Fruit fly (Drosophila melanogaster) whole organism, embryonic: Measurements from ENCODE around the gene Klp10A.
A peak's percentile ranks its signal among the peaks of the same experiment; 100 is the strongest.

ENCODE experiments used
- Ada2b ChIP-seq: fragments of 200-800 bp; sonication (Bioruptor generic); IDR thresholded peaks from 2 replicates; pipeline ENCODE4 v1.3.6; 2022; ENCODE audit warnings: missing biosample characterization, missing genetic modification characterization
- Asciz ChIP-seq: fragments of 200-800 bp; sonication (Bioruptor generic); optimal IDR thresholded peaks from 2 replicates; lab custom pipeline; 2017; ENCODE audit warnings: missing biosample characterization, mild to moderate bottlenecking, missing genetic modification characterization, missing genetic modification reagents
- BEAF-32 ChIP-seq: fragments of 200-800 bp; sonication (Bioruptor generic); optimal IDR thresholded peaks from 3 replicates; lab custom pipeline; 2017; ENCODE audit warnings: missing biosample characterization, missing genetic modification characterization, mild to moderate bottlenecking, moderate library complexity, missing genetic modification reagents
- CG10267 ChIP-seq: fragments of 200-800 bp; sonication (Bioruptor generic); optimal IDR thresholded peaks from 2 replicates; lab custom pipeline; 2018; ENCODE audit warnings: missing biosample characterization, mild to moderate bottlenecking, missing genetic modification characterization, moderate library complexity
- CG11085 ChIP-seq: fragments of 200-800 bp; sonication (Bioruptor generic); IDR thresholded peaks from 2 replicates; pipeline ENCODE4 v1.3.6; 2022; ENCODE audit warnings: missing biosample characterization, missing genetic modification characterization
- CG1233 ChIP-seq: fragments of 200-800 bp; sonication (Bioruptor generic); optimal IDR thresholded peaks from 4 replicates; lab custom pipeline; 2018; ENCODE audit warnings: missing biosample characterization, mild to moderate bottlenecking, missing genetic modification characterization
- CG13624 ChIP-seq: fragments of 200-800 bp; sonication (Bioruptor generic); optimal IDR thresholded peaks from 2 replicates; lab custom pipeline; 2016; ENCODE audit warnings: missing biosample characterization, missing genetic modification characterization
- CG13775 ChIP-seq: fragments of 200-800 bp; sonication (Bioruptor generic); optimal IDR thresholded peaks from 3 replicates; lab custom pipeline; 2017; ENCODE audit warnings: missing biosample characterization, mild to moderate bottlenecking, missing genetic modification characterization
- CG15514 ChIP-seq: fragments of 200-800 bp; sonication (Bioruptor generic); optimal IDR thresholded peaks from 3 replicates; lab custom pipeline; 2017; ENCODE audit warnings: missing biosample characterization, missing genetic modification characterization, mild to moderate bottlenecking, moderate library complexity, missing genetic modification reagents
- CG15696 ChIP-seq: fragments of 200-800 bp; sonication (Bioruptor generic); optimal IDR thresholded peaks from 2 replicates; lab custom pipeline; 2019; ENCODE audit warnings: missing biosample characterization, mild to moderate bottlenecking, missing genetic modification characterization, moderate library complexity
- CG1602 ChIP-seq: fragments of 200-800 bp; sonication (Bioruptor generic); optimal IDR thresholded peaks from 3 replicates; lab custom pipeline; 2016; ENCODE audit warnings: missing biosample characterization, missing genetic modification characterization
- CG1647 ChIP-seq: fragments of 200-800 bp; sonication (Bioruptor generic); optimal IDR thresholded peaks from 3 replicates; lab custom pipeline; 2016; ENCODE audit warnings: missing biosample characterization, missing genetic modification characterization
- CG16863 ChIP-seq: fragments of 200-800 bp; sonication (Bioruptor generic); optimal IDR thresholded peaks from 3 replicates; lab custom pipeline; 2016; ENCODE audit warnings: missing biosample characterization, missing genetic modification characterization
- CG17328 ChIP-seq: fragments of 200-800 bp; sonication (Bioruptor generic); IDR thresholded peaks from 2 replicates; pipeline ENCODE4 v1.3.6; 2022; ENCODE audit warnings: missing biosample characterization, missing genetic modification characterization
- CG2120 ChIP-seq: fragments of 200-800 bp; sonication (Bioruptor generic); optimal IDR thresholded peaks from 3 replicates; lab custom pipeline; 2016; ENCODE audit warnings: missing biosample characterization, missing genetic modification characterization
- CG2889 ChIP-seq: fragments of 200-800 bp; sonication (Bioruptor generic); IDR thresholded peaks from 3 replicates; pipeline ENCODE4 v1.3.6; 2022; ENCODE audit warnings: missing biosample characterization, missing genetic modification characterization
- CG32767 ChIP-seq: fragments of 200-800 bp; sonication (Bioruptor generic); IDR thresholded peaks from 2 replicates; pipeline ENCODE4 v1.3.6; 2022; ENCODE audit warnings: missing biosample characterization, missing genetic modification characterization
- CG34376 ChIP-seq: fragments of 200-800 bp; sonication (Bioruptor generic); optimal IDR thresholded peaks from 2 replicates; lab custom pipeline; 2018; ENCODE audit warnings: missing biosample characterization, mild to moderate bottlenecking, missing genetic modification characterization
- CG43689 ChIP-seq: fragments of 200-800 bp; sonication (Bioruptor generic); IDR thresholded peaks from 2 replicates; pipeline ENCODE4 v1.3.6; 2022; ENCODE audit warnings: missing biosample characterization, missing genetic modification characterization
- CG4617 ChIP-seq: fragments of 200-800 bp; sonication (Bioruptor generic); optimal IDR thresholded peaks from 3 replicates; lab custom pipeline; 2016; ENCODE audit warnings: missing biosample characterization, missing genetic modification characterization, borderline replicate concordance
- CG4854 ChIP-seq: fragments of 200-800 bp; sonication (Bioruptor generic); optimal IDR thresholded peaks from 2 replicates; lab custom pipeline; 2016; ENCODE audit warnings: missing biosample characterization, missing genetic modification characterization, inconsistent platforms
- CG7745 ChIP-seq: fragments of 200-800 bp; sonication (Bioruptor generic); optimal IDR thresholded peaks from 2 replicates; lab custom pipeline; 2018; ENCODE audit warnings: missing biosample characterization, mild to moderate bottlenecking, missing genetic modification characterization, moderate library complexity
- CG9932 ChIP-seq: fragments of 200-800 bp; sonication (Bioruptor generic); IDR thresholded peaks from 2 replicates; pipeline ENCODE4 v1.3.6; 2022; ENCODE audit warnings: missing biosample characterization, missing genetic modification characterization
- Dad ChIP-seq: fragments of 200-800 bp; sonication (Bioruptor generic); optimal IDR thresholded peaks from 3 replicates; lab custom pipeline; 2016; ENCODE audit warnings: missing biosample characterization, missing genetic modification characterization
- Drgx ChIP-seq: fragments of 200-800 bp; sonication (Bioruptor generic); IDR thresholded peaks from 2 replicates; pipeline ENCODE4 v1.3.6; 2022; ENCODE audit warnings: missing biosample characterization, missing genetic modification characterization
- Ets97D ChIP-seq: fragments of 200-800 bp; sonication (Bioruptor generic); optimal IDR thresholded peaks from 3 replicates; lab custom pipeline; 2016; ENCODE audit warnings: missing biosample characterization, missing genetic modification characterization
- MTF-1 ChIP-seq: fragments of 200-800 bp; sonication (Bioruptor generic); optimal IDR thresholded peaks from 2 replicates; lab custom pipeline; 2018; ENCODE audit warnings: missing biosample characterization, mild to moderate bottlenecking, missing genetic modification characterization, borderline replicate concordance
- Meics ChIP-seq: fragments of 200-800 bp; sonication (Bioruptor generic); optimal IDR thresholded peaks from 2 replicates; lab custom pipeline; 2017; ENCODE audit warnings: missing biosample characterization, mild to moderate bottlenecking, missing genetic modification characterization
- NFAT ChIP-seq: fragments of 200-800 bp; sonication (Bioruptor generic); IDR thresholded peaks from 2 replicates; pipeline ENCODE4 v1.3.6; 2022; ENCODE audit warnings: missing biosample characterization, missing genetic modification characterization
- Scr ChIP-seq: fragments of 200-800 bp; sonication (Bioruptor generic); IDR thresholded peaks from 2 replicates; pipeline ENCODE4 v1.3.6; 2022; ENCODE audit warnings: missing biosample characterization, missing genetic modification characterization; ENCODE audit not compliant: partially characterized antibody
- ash1 ChIP-seq: fragments of 200-800 bp; sonication (Bioruptor generic); optimal IDR thresholded peaks from 2 replicates; lab custom pipeline; 2018; ENCODE audit warnings: missing biosample characterization, mild to moderate bottlenecking, missing genetic modification characterization
- br ChIP-seq: fragments of >200 bp; optimal IDR thresholded peaks from 2 replicates; lab custom pipeline; 2017
- da ChIP-seq: fragments of 200-800 bp; sonication (Bioruptor generic); optimal IDR thresholded peaks from 2 replicates; lab custom pipeline; 2016; ENCODE audit warnings: missing biosample characterization, missing genetic modification characterization
- dmrt99B ChIP-seq: fragments of 200-800 bp; sonication (Bioruptor generic); optimal IDR thresholded peaks from 2 replicates; lab custom pipeline; 2018; ENCODE audit warnings: missing biosample characterization, mild to moderate bottlenecking, missing genetic modification characterization, moderate library complexity
- dpn ChIP-seq, 2 experiments: fragments of 200-800 bp; sonication (Bioruptor generic); optimal IDR thresholded peaks; 3 replicates each; lab custom pipeline; 2016; ENCODE audit warnings: missing biosample characterization in 2 of 2, missing genetic modification characterization in 2 of 2
- gfzf ChIP-seq: fragments of 200-800 bp; sonication (Bioruptor generic); optimal IDR thresholded peaks from 2 replicates; lab custom pipeline; 2016; ENCODE audit warnings: missing biosample characterization, mild to moderate bottlenecking, missing genetic modification characterization, moderate library complexity
- lab ChIP-seq: fragments of 200-800 bp; sonication (Bioruptor generic); optimal IDR thresholded peaks from 3 replicates; lab custom pipeline; 2017; ENCODE audit warnings: missing biosample characterization, missing genetic modification characterization, mild to moderate bottlenecking, moderate library complexity, missing genetic modification reagents
- lola ChIP-seq, 3 experiments: fragments of >200 bp in 2 of 3; fragments of 200-800 bp in 1 of 3; sonication (Bioruptor generic) in 1 of 3; optimal IDR thresholded peaks; 2 replicates each; lab custom pipeline; 2017 to 2019; ENCODE audit warnings: missing biosample characterization in 3 of 3, missing genetic modification characterization in 3 of 3, mild to moderate bottlenecking in 1 of 3, moderate library complexity in 1 of 3
- maf-S ChIP-seq: fragments of 200-800 bp; sonication (Bioruptor generic); optimal IDR thresholded peaks from 2 replicates; lab custom pipeline; 2016; ENCODE audit warnings: missing biosample characterization, missing genetic modification characterization
- mld ChIP-seq: fragments of 200-800 bp; sonication (Bioruptor generic); IDR thresholded peaks from 3 replicates; pipeline ENCODE4 v1.3.6; 2022; ENCODE audit warnings: missing biosample characterization, missing genetic modification characterization; ENCODE audit not compliant: partially characterized antibody
- nerfin-2 ChIP-seq: fragments of 200-800 bp; sonication (Bioruptor generic); IDR thresholded peaks from 2 replicates; pipeline ENCODE4 v1.3.6; 2022; ENCODE audit warnings: missing biosample characterization, missing genetic modification characterization; ENCODE audit not compliant: partially characterized antibody
- org-1 ChIP-seq: fragments of 200-800 bp; sonication (Bioruptor generic); optimal IDR thresholded peaks from 2 replicates; lab custom pipeline; 2017; ENCODE audit warnings: missing biosample characterization, missing genetic modification characterization
- scrt ChIP-seq: fragments of 200-800 bp; sonication (Bioruptor generic); optimal IDR thresholded peaks from 2 replicates; lab custom pipeline; 2018; ENCODE audit warnings: missing biosample characterization, mild to moderate bottlenecking, missing genetic modification characterization, moderate library complexity
- sd ChIP-seq: fragments of 200-800 bp; sonication (Bioruptor generic); optimal IDR thresholded peaks from 3 replicates; lab custom pipeline; 2018; ENCODE audit warnings: missing biosample characterization, mild to moderate bottlenecking, missing genetic modification characterization, moderate library complexity
- seq ChIP-seq: fragments of 200-800 bp; sonication (Bioruptor generic); IDR thresholded peaks from 2 replicates; pipeline ENCODE4 v1.3.6; 2022; ENCODE audit warnings: missing biosample characterization, missing genetic modification characterization
- sima ChIP-seq: fragments of 200-800 bp; sonication (Bioruptor generic); optimal IDR thresholded peaks from 2 replicates; lab custom pipeline; 2016; ENCODE audit warnings: missing biosample characterization, missing genetic modification characterization
- tll ChIP-seq, 2 experiments: fragments of 200-800 bp in 1 of 2; fragments of >200 bp in 1 of 2; sonication (Bioruptor generic) in 1 of 2; optimal IDR thresholded peaks; 2 replicates each; lab custom pipeline; 2017 to 2019; ENCODE audit warnings: missing biosample characterization in 2 of 2, missing genetic modification characterization in 2 of 2, mild to moderate bottlenecking in 1 of 2, moderate library complexity in 1 of 2
- vvl ChIP-seq: fragments of 200-800 bp; sonication (Bioruptor generic); IDR thresholded peaks from 2 replicates; pipeline ENCODE4 v1.3.6; 2022; ENCODE audit warnings: missing biosample characterization, missing genetic modification characterization
- wdn ChIP-seq: fragments of 200-800 bp; sonication (Bioruptor generic); IDR thresholded peaks from 2 replicates; pipeline ENCODE4 v1.3.6; 2022; ENCODE audit warnings: missing biosample characterization, missing genetic modification characterization
- z ChIP-seq: fragments of 200-800 bp; sonication (Bioruptor generic); IDR thresholded peaks from 3 replicates; pipeline ENCODE4 v1.3.6; 2022; ENCODE audit warnings: missing biosample characterization, missing genetic modification characterization

Klp10A gene

dm6 chrX:11137566-11138186 lies 758 bp upstream of the Klp10A start, which contains the start of gene CDK2AP1 (continued):
- TF ChIP-seq CG4854: no peak
- no peak for TF ChIP-seq CG2889 (GFP tag; lab: Robert Waterston, UW)
- TF ChIP-seq lola (GFP tag; optimal IDR thresholded peaks at IDR 0.05; lab: Kevin White, UChicago): peak in 1 of 3 experiments; percentile 78
- TF ChIP-seq CG17328 (GFP tag; lab: Robert Waterston, UW): peak; percentile 39; the same call in 1 of the 2 replicates
- peak in 1 of 2 experiments; percentile 71 for TF ChIP-seq tll (GFP tag; optimal IDR thresholded peaks at IDR 0.05; lab: Kevin White, UChicago)
- peak; percentile 72 for TF ChIP-seq nerfin-2 (GFP tag; lab: Robert Waterston, UW)
- TF ChIP-seq CG11085 (GFP tag; lab: Robert Waterston, UW): no peak
- no peak for TF ChIP-seq scrt (GFP tag; lab: Kevin White, UChicago)
- TF ChIP-seq maf-S: peak; percentile 10
- peak; percentile 63 for TF ChIP-seq vvl (GFP tag; lab: Robert Waterston, UW)
- TF ChIP-seq Dad (GFP tag; lab: Kevin White, UChicago): no peak
- no peak for TF ChIP-seq CG15696 (tag; lab: Kevin White, UChicago)
- no peak for TF ChIP-seq CG34376 (GFP tag; lab: Kevin White, UChicago)
- no peak for TF ChIP-seq NFAT (GFP tag; lab: Robert Waterston, UW)
- TF ChIP-seq CG1602: no peak
- peak; percentile 55 for TF ChIP-seq gfzf
- TF ChIP-seq Drgx (GFP tag; lab: Robert Waterston, UW): no peak
- no peak for TF ChIP-seq CG43689 (GFP tag; lab: Robert Waterston, UW)
- TF ChIP-seq CG1647: no peak
- TF ChIP-seq mld: peak; percentile 70
- TF ChIP-seq CG13624 (GFP tag; lab: Kevin White, UChicago): peak; percentile 77
- TF ChIP-seq CG7745 (tag; lab: Kevin White, UChicago): no peak
- TF ChIP-seq br (lab: Kevin White, UChicago): no peak
- TF ChIP-seq Scr (GFP tag; lab: Robert Waterston, UW): peak; percentile 69
- no peak for TF ChIP-seq da
- no peak for TF ChIP-seq sima
- TF ChIP-seq wdn (GFP tag; lab: Robert Waterston, UW): no peak
- peak; percentile 55; the same call in 1 of the 2 replicates for TF ChIP-seq CG9932
- peak; percentile 12 for TF ChIP-seq CG16863
- TF ChIP-seq CG2120 (GFP tag; lab: Kevin White, UChicago): peak; percentile 32
- TF ChIP-seq Ada2b (GFP tag; lab: Robert Waterston, UW): no peak
- peak; percentile 0 for TF ChIP-seq Meics (GFP tag; lab: Kevin White, UChicago)
- TF ChIP-seq CG1233: no peak
- TF ChIP-seq MTF-1: no peak
- no peak for TF ChIP-seq sd (tag; lab: Kevin White, UChicago)
- peak; percentile 54 for TF ChIP-seq CG4617 (GFP tag; lab: Kevin White, UChicago)
- TF ChIP-seq CG10267: no peak
- no peak for TF ChIP-seq lab (GFP tag; lab: Kevin White, UChicago)
- peak in 1 of 2 experiments; percentile 37 for TF ChIP-seq dpn (GFP tag; optimal IDR thresholded peaks at IDR 0.05; lab: Kevin White, UChicago)
- TF ChIP-seq BEAF-32: peak; percentile 78
- TF ChIP-seq z (GFP tag; lab: Robert Waterston, UW): no peak
- TF ChIP-seq CG15514 (GFP tag; lab: Kevin White, UChicago): peak; percentile 68
- TF ChIP-seq seq (GFP tag; lab: Robert Waterston, UW): no peak
- TF ChIP-seq dmrt99B (tag; lab: Kevin White, UChicago): no peak
- no peak for TF ChIP-seq ash1 (GFP tag; lab: Kevin White, UChicago)
- TF ChIP-seq org-1 (GFP tag; lab: Kevin White, UChicago): no peak
- TF ChIP-seq CG13775: peak; percentile 25
- TF ChIP-seq Ets97D (GFP tag; lab: Kevin White, UChicago): peak; percentile 38
- TF ChIP-seq CG32767: no peak
- no peak for TF ChIP-seq Asciz (GFP tag; lab: Kevin White, UChicago)
